Fruit fly (Drosophila melanogaster) whole organism, embryonic: Measurements from ENCODE around the gene CG43993.

Source experiments
- Asciz ChIP-seq: fragments of 200-800 bp; sonication (Bioruptor generic); optimal IDR thresholded peaks from 2 replicates; lab custom pipeline; 2017; ENCODE audit warnings: missing biosample characterization, mild to moderate bottlenecking, missing genetic modification characterization, missing genetic modification reagents
- Bdp1 ChIP-seq: fragments of 200-800 bp; sonication (Bioruptor generic); optimal IDR thresholded peaks from 3 replicates; lab custom pipeline; 2016; ENCODE audit warnings: missing biosample characterization, missing genetic modification characterization
- CG11504 ChIP-seq: fragments of 200-800 bp; sonication (Bioruptor generic); optimal IDR thresholded peaks from 3 replicates; lab custom pipeline; 2019; ENCODE audit warnings: missing biosample characterization, mild to moderate bottlenecking, missing genetic modification characterization, moderate library complexity
- CG12744 ChIP-seq: fragments of 200-800 bp; sonication (Bioruptor generic); optimal IDR thresholded peaks from 2 replicates; lab custom pipeline; 2016; ENCODE audit warnings: missing biosample characterization, missing genetic modification characterization
- CG14965 ChIP-seq: fragments of 200-800 bp; sonication (Bioruptor generic); optimal IDR thresholded peaks from 2 replicates; lab custom pipeline; 2016; ENCODE audit warnings: missing biosample characterization, missing genetic modification characterization, borderline replicate concordance
- CG15514 ChIP-seq: fragments of 200-800 bp; sonication (Bioruptor generic); optimal IDR thresholded peaks from 3 replicates; lab custom pipeline; 2017; ENCODE audit warnings: missing biosample characterization, missing genetic modification characterization, mild to moderate bottlenecking, moderate library complexity, missing genetic modification reagents
- CG17802 ChIP-seq: fragments of 200-800 bp; sonication (Bioruptor generic); optimal IDR thresholded peaks from 2 replicates; lab custom pipeline; 2018; ENCODE audit warnings: missing biosample characterization, mild to moderate bottlenecking, missing genetic modification characterization, moderate library complexity
- CG31224 ChIP-seq: fragments of 200-800 bp; sonication (Bioruptor generic); IDR thresholded peaks from 2 replicates; pipeline ENCODE4 v1.3.6; 2022; ENCODE audit warnings: missing biosample characterization, missing genetic modification characterization
- CG31365 ChIP-seq: fragments of 200-800 bp; sonication (Bioruptor generic); optimal IDR thresholded peaks from 2 replicates; lab custom pipeline; 2018; ENCODE audit warnings: missing biosample characterization, mild to moderate bottlenecking, missing genetic modification characterization
- CG4282 ChIP-seq: fragments of 200-800 bp; sonication (Bioruptor generic); optimal IDR thresholded peaks from 2 replicates; lab custom pipeline; 2016; ENCODE audit warnings: missing biosample characterization, missing genetic modification characterization
- CG4328 ChIP-seq: fragments of 200-800 bp; sonication (Bioruptor generic); optimal IDR thresholded peaks from 3 replicates; lab custom pipeline; 2017; ENCODE audit warnings: missing biosample characterization, missing genetic modification reagents, missing genetic modification characterization
- CG4424 ChIP-seq: fragments of 200-800 bp; sonication (Bioruptor generic); optimal IDR thresholded peaks from 3 replicates; lab custom pipeline; 2016; ENCODE audit warnings: missing biosample characterization, missing genetic modification characterization
- CG6689 ChIP-seq: fragments of 200-800 bp; sonication (Bioruptor generic); IDR thresholded peaks from 2 replicates; pipeline ENCODE4 v1.3.6; 2022; ENCODE audit warnings: missing biosample characterization, missing genetic modification characterization
- CG8281 ChIP-seq: fragments of 200-800 bp; sonication (Bioruptor generic); optimal IDR thresholded peaks from 2 replicates; lab custom pipeline; 2018; ENCODE audit warnings: missing biosample characterization, mild to moderate bottlenecking, missing genetic modification characterization, moderate library complexity
- CG8290 ChIP-seq, 3 experiments: fragments of 200-800 bp; sonication (Bioruptor generic); optimal IDR thresholded peaks; 2 replicates each; lab custom pipeline; 2016 to 2019; ENCODE audit warnings: missing biosample characterization in 3 of 3, missing genetic modification characterization in 3 of 3, mild to moderate bottlenecking in 2 of 3, moderate library complexity in 1 of 3
- CG8359 ChIP-seq: fragments of 200-800 bp; sonication (Bioruptor generic); optimal IDR thresholded peaks from 2 replicates; lab custom pipeline; 2017; ENCODE audit warnings: missing biosample characterization, mild to moderate bottlenecking, missing genetic modification characterization, borderline replicate concordance
- CG8478 ChIP-seq: fragments of >200 bp; optimal IDR thresholded peaks from 2 replicates; lab custom pipeline; 2018
- Eip74EF ChIP-seq, 2 experiments: fragments of 200-800 bp in 1 of 2; fragments of >200 bp in 1 of 2; sonication (Bioruptor generic) in 1 of 2; optimal IDR thresholded peaks; 2 replicates each; lab custom pipeline; 2017 to 2019; ENCODE audit warnings: missing biosample characterization in 2 of 2, missing genetic modification characterization in 2 of 2, mild to moderate bottlenecking in 1 of 2, moderate library complexity in 1 of 2
- Ets65A ChIP-seq: fragments of 200-800 bp; sonication (Bioruptor generic); peaks from one replicate; lab custom pipeline; 2016; ENCODE audit warnings: missing biosample characterization, missing genetic modification characterization
- HLH4C ChIP-seq: fragments of 200-800 bp; sonication (Bioruptor generic); IDR thresholded peaks from 3 replicates; pipeline ENCODE4 v1.3.6; 2022; ENCODE audit warnings: missing biosample characterization, missing genetic modification characterization; ENCODE audit not compliant: partially characterized antibody
- HLH54F ChIP-seq: fragments of 200-800 bp; sonication (Bioruptor generic); optimal IDR thresholded peaks from 3 replicates; lab custom pipeline; 2016; ENCODE audit warnings: missing biosample characterization, missing genetic modification characterization
- Hr3 ChIP-seq: fragments of 200-800 bp; sonication (Bioruptor generic); optimal IDR thresholded peaks from 3 replicates; lab custom pipeline; 2016; ENCODE audit warnings: missing biosample characterization, missing genetic modification characterization
- Lhr ChIP-seq: fragments of 200-800 bp; sonication (Bioruptor generic); optimal IDR thresholded peaks from 3 replicates; lab custom pipeline; 2017; ENCODE audit warnings: mild to moderate bottlenecking, missing biosample characterization, missing genetic modification reagents, missing genetic modification characterization
- MTF-1 ChIP-seq: fragments of 200-800 bp; sonication (Bioruptor generic); optimal IDR thresholded peaks from 2 replicates; lab custom pipeline; 2018; ENCODE audit warnings: missing biosample characterization, mild to moderate bottlenecking, missing genetic modification characterization, borderline replicate concordance
- Nf-YC ChIP-seq: fragments of 200-800 bp; optimal IDR thresholded peaks from 3 replicates; lab custom pipeline; 2019; ENCODE audit warnings: missing biosample characterization, mild to moderate bottlenecking, missing genetic modification characterization, moderate library complexity
- Usf ChIP-seq: fragments of 200-800 bp; sonication (Bioruptor generic); optimal IDR thresholded peaks from 2 replicates; lab custom pipeline; 2017; ENCODE audit warnings: missing genotype, missing biosample characterization, missing genetic modification characterization
- al ChIP-seq: fragments of 200-800 bp; sonication (Bioruptor generic); IDR thresholded peaks from 2 replicates; pipeline ENCODE4 v1.3.6; 2022; ENCODE audit warnings: missing biosample characterization, missing genetic modification characterization
- amos ChIP-seq: fragments of 200-800 bp; sonication (Bioruptor generic); IDR thresholded peaks from 2 replicates; pipeline ENCODE4 v1.3.6; 2022; ENCODE audit warnings: missing biosample characterization, missing genetic modification characterization; ENCODE audit not compliant: partially characterized antibody
- bab2 ChIP-seq: fragments of 200-800 bp; sonication (Bioruptor generic); optimal IDR thresholded peaks from 2 replicates; lab custom pipeline; 2016; ENCODE audit warnings: missing biosample characterization, missing genetic modification characterization
- bowl ChIP-seq: fragments of 200-800 bp; sonication (Bioruptor generic); IDR thresholded peaks from 2 replicates; pipeline ENCODE4 v1.3.6; 2022; ENCODE audit warnings: missing biosample characterization, missing genetic modification characterization
- btn ChIP-seq: fragments of 200-800 bp; sonication (Bioruptor generic); optimal IDR thresholded peaks from 2 replicates; lab custom pipeline; 2016; ENCODE audit warnings: missing biosample characterization, missing genetic modification characterization
- cad ChIP-seq: fragments of >200 bp; optimal IDR thresholded peaks from 2 replicates; lab custom pipeline; 2017; ENCODE audit warnings: missing biosample characterization, missing genetic modification characterization
- cas ChIP-seq: fragments of 200-800 bp; sonication (Bioruptor generic); IDR thresholded peaks from 2 replicates; pipeline ENCODE4 v1.3.6; 2022; ENCODE audit warnings: missing biosample characterization, missing genetic modification characterization
- caup ChIP-seq: fragments of 200-800 bp; sonication (Bioruptor generic); optimal IDR thresholded peaks from 3 replicates; lab custom pipeline; 2017; ENCODE audit warnings: missing biosample characterization, mild to moderate bottlenecking, missing genetic modification characterization, moderate library complexity; ENCODE audit not compliant: severe bottlenecking
- ci ChIP-seq: fragments of 200-800 bp; sonication (Bioruptor generic); IDR thresholded peaks from 3 replicates; pipeline ENCODE4 v1.3.6; 2022; ENCODE audit warnings: missing biosample characterization, missing genetic modification characterization
- crc ChIP-seq: fragments of 200-800 bp; sonication (Bioruptor generic); optimal IDR thresholded peaks from 2 replicates; lab custom pipeline; 2016; ENCODE audit warnings: missing biosample characterization, missing genetic modification characterization
- fru ChIP-seq: fragments of >200 bp; optimal IDR thresholded peaks from 2 replicates; lab custom pipeline; 2017
- jing ChIP-seq: fragments of 200-800 bp; sonication (Bioruptor generic); optimal IDR thresholded peaks from 2 replicates; lab custom pipeline; 2018; ENCODE audit warnings: missing biosample characterization, mild to moderate bottlenecking, missing genetic modification characterization
- ken ChIP-seq: fragments of 200-800 bp; sonication (Bioruptor generic); IDR thresholded peaks from 3 replicates; pipeline ENCODE4 v1.3.6; 2022; ENCODE audit warnings: missing biosample characterization, missing genetic modification characterization
- lmd ChIP-seq: fragments of 200-800 bp; sonication (Bioruptor generic); IDR thresholded peaks from 2 replicates; pipeline ENCODE4 v1.3.6; 2022; ENCODE audit warnings: missing biosample characterization, missing genetic modification characterization
- nom ChIP-seq: fragments of 200-800 bp; sonication (Bioruptor generic); optimal IDR thresholded peaks from 2 replicates; lab custom pipeline; 2017; ENCODE audit warnings: missing biosample characterization, missing genetic modification characterization, mild to moderate bottlenecking, moderate library complexity, missing genetic modification reagents
- p53 ChIP-seq: fragments of 200-800 bp; sonication (Bioruptor generic); optimal IDR thresholded peaks from 2 replicates; lab custom pipeline; 2016; ENCODE audit warnings: missing biosample characterization, missing genetic modification characterization
- pnt ChIP-seq: fragments of 200-800 bp; sonication (Bioruptor generic); optimal IDR thresholded peaks from 3 replicates; lab custom pipeline; 2016; ENCODE audit warnings: missing biosample characterization, missing genetic modification characterization
- rib ChIP-seq: fragments of 200-800 bp; sonication (Bioruptor generic); IDR thresholded peaks from 2 replicates; pipeline ENCODE4 v1.3.6; 2022; ENCODE audit warnings: missing biosample characterization, missing genetic modification characterization
- schlank ChIP-seq: fragments of 200-800 bp; sonication (Bioruptor generic); optimal IDR thresholded peaks from 2 replicates; lab custom pipeline; 2018; ENCODE audit warnings: missing biosample characterization, mild to moderate bottlenecking, missing genetic modification characterization
- ttk ChIP-seq: fragments of 200-800 bp; sonication (Bioruptor generic); IDR thresholded peaks from 2 replicates; pipeline ENCODE4 v2.1.2; 2022; ENCODE audit warnings: missing biosample characterization, missing genetic modification characterization
- unpg ChIP-seq: fragments of 200-800 bp; sonication (Bioruptor generic); optimal IDR thresholded peaks from 3 replicates; lab custom pipeline; 2018; ENCODE audit warnings: missing biosample characterization, mild to moderate bottlenecking, missing genetic modification characterization, moderate library complexity
- usp ChIP-seq: fragments of >200 bp; optimal IDR thresholded peaks from 2 replicates; lab custom pipeline; 2017; ENCODE audit warnings: missing biosample characterization, missing genetic modification characterization
- vfl ChIP-seq: fragments of 200-800 bp; sonication (Bioruptor generic); optimal IDR thresholded peaks from 2 replicates; lab custom pipeline; 2016; ENCODE audit warnings: missing biosample characterization, missing genetic modification characterization
- vnd ChIP-seq: fragments of 200-800 bp; sonication (Bioruptor generic); IDR thresholded peaks from 3 replicates; pipeline ENCODE4 v1.3.6; 2022; ENCODE audit warnings: missing biosample characterization, missing genetic modification characterization; ENCODE audit not compliant: partially characterized antibody
- wek ChIP-seq: fragments of 200-800 bp; sonication (Bioruptor generic); optimal IDR thresholded peaks from 3 replicates; lab custom pipeline; 2018; ENCODE audit warnings: missing biosample characterization, mild to moderate bottlenecking, missing genetic modification characterization, moderate library complexity

The CG43993 gene

dm6 chr3L:12062788-12063218 lies 30.4 kb downstream of the CG43993 start (continued):
- TF ChIP-seq btn (peak; percentile 45), vnd (GFP tag; lab: Robert Waterston, UW) (no peak), rib (GFP tag; lab: Robert Waterston, UW) (no peak), al (GFP tag; lab: Robert Waterston, UW) (no peak), amos (no peak), CG14965 (GFP tag; lab: Kevin White, UChicago) (no peak), CG6689 (GFP tag; lab: Robert Waterston, UW) (peak; percentile 64), Asciz (GFP tag; lab: Kevin White, UChicago) (no peak), fru (lab: Kevin White, UChicago) (no peak), unpg (peak; percentile 60), CG8478 (lab: Kevin White, UChicago) (no peak), Ets65A (GFP tag; lab: Kevin White, UChicago) (peak; percentile 86), Lhr (GFP tag; lab: Kevin White, UChicago) (peak; percentile 27), CG31365 (tag; lab: Kevin White, UChicago) (no peak), ttk (no peak), wek (no peak), caup (no peak), Hr3 (no peak), usp (no peak), pnt (GFP tag; lab: Kevin White, UChicago) (peak; percentile 48), cad (GFP tag; lab: Kevin White, UChicago) (no peak), ken (peak; percentile 36; the same call in 1 of the 3 replicates), Nf-YC (tag; lab: Kevin White, UChicago) (no peak), CG8290 (GFP tag; optimal IDR thresholded peaks at IDR 0.05; lab: Kevin White, UChicago) (peak; percentile 46), CG8290 (tag; optimal IDR thresholded peaks at IDR 0.05; lab: Kevin White, UChicago) (no peak), bab2 (GFP tag; lab: Kevin White, UChicago) (peak; percentile 17), jing (GFP tag; lab: Kevin White, UChicago) (peak; percentile 50), schlank (tag; lab: Kevin White, UChicago) (no peak), Eip74EF (GFP tag; optimal IDR thresholded peaks at IDR 0.05; lab: Kevin White, UChicago) (no peak), CG4282 (GFP tag; lab: Kevin White, UChicago) (no peak), CG17802 (tag; lab: Kevin White, UChicago) (no peak), Bdp1 (GFP tag; lab: Kevin White, UChicago) (no peak), cas (no peak), CG4424 (GFP tag; lab: Kevin White, UChicago) (peak; percentile 60), MTF-1 (no peak), nom (peak; percentile 14), CG8359 (GFP tag; lab: Kevin White, UChicago) (no peak), HLH4C (no peak), vfl (GFP tag; lab: Kevin White, UChicago) (no peak), crc (GFP tag; lab: Kevin White, UChicago) (no peak), Usf (peak; percentile 17), p53 (GFP tag; lab: Kevin White, UChicago) (no peak), ci (peak; percentile 78), CG31224 (GFP tag; lab: Robert Waterston, UW) (no peak), lmd (GFP tag; lab: Robert Waterston, UW) (peak; percentile 48; the same call in 1 of the 2 replicates), CG11504 (no peak), CG8281 (tag; lab: Kevin White, UChicago) (no peak), CG15514 (GFP tag; lab: Kevin White, UChicago) (no peak), bowl (GFP tag; lab: Robert Waterston, UW) (no peak), HLH54F (GFP tag; lab: Kevin White, UChicago) (no peak), CG12744 (no peak), CG4328 (GFP tag; lab: Kevin White, UChicago) (peak; percentile 9)
